Fruit fly (Drosophila melanogaster) whole organism, prepupa: Measurements from ENCODE around the gene CG31638.
A peak's percentile ranks its signal among the peaks of the same experiment; 100 is the strongest.

Source experiments
- Blimp-1 ChIP-seq: fragments of 200-800 bp; sonication (Bioruptor generic); optimal IDR thresholded peaks from 3 replicates; lab custom pipeline; 2017; ENCODE audit warnings: missing biosample characterization, missing genetic modification characterization, mild to moderate bottlenecking, moderate library complexity, missing genetic modification reagents
- CG11762 ChIP-seq: fragments of 200-800 bp; sonication (Bioruptor generic); optimal IDR thresholded peaks from 3 replicates; lab custom pipeline; 2016; ENCODE audit warnings: missing biosample characterization, missing genetic modification characterization; ENCODE audit not compliant: insufficient read depth
- CG11902 ChIP-seq: fragments of 200-800 bp; sonication (Bioruptor generic); optimal IDR thresholded peaks from 3 replicates; lab custom pipeline; 2016; ENCODE audit warnings: missing biosample characterization, missing genetic modification characterization
- CG15336 ChIP-seq: fragments of 200-800 bp; sonication (Bioruptor generic); IDR thresholded peaks from 2 replicates; pipeline ENCODE4 v1.3.6; 2022; ENCODE audit warnings: missing biosample characterization, missing genetic modification characterization
- CG1621 ChIP-seq: fragments of 200-800 bp; sonication (Bioruptor generic); optimal IDR thresholded peaks from 3 replicates; lab custom pipeline; 2018; ENCODE audit warnings: missing biosample characterization, mild to moderate bottlenecking, missing genetic modification characterization
- CG16779 ChIP-seq: fragments of 200-800 bp; sonication (Bioruptor generic); optimal IDR thresholded peaks from 3 replicates; lab custom pipeline; 2017; ENCODE audit warnings: missing biosample characterization, mild to moderate bottlenecking, missing genetic modification characterization
- CG3032 ChIP-seq: fragments of 200-800 bp; optimal IDR thresholded peaks from 2 replicates; lab custom pipeline; 2019; ENCODE audit warnings: missing biosample characterization, mild to moderate bottlenecking, missing genetic modification characterization, moderate library complexity
- CG31627 ChIP-seq: fragments of 200-800 bp; sonication (Bioruptor generic); optimal IDR thresholded peaks from 3 replicates; lab custom pipeline; 2016; ENCODE audit warnings: missing biosample characterization, missing genetic modification characterization
- CG34406 ChIP-seq: fragments of 200-800 bp; sonication (Bioruptor generic); optimal IDR thresholded peaks from 3 replicates; lab custom pipeline; 2016; ENCODE audit warnings: missing biosample characterization, missing genetic modification characterization
- CG3919 ChIP-seq: fragments of 200-800 bp; sonication (Bioruptor generic); optimal IDR thresholded peaks from 3 replicates; lab custom pipeline; 2016; ENCODE audit warnings: missing biosample characterization, missing genetic modification characterization
- CG6163 ChIP-seq: fragments of 200-800 bp; sonication (Bioruptor generic); IDR thresholded peaks from 3 replicates; pipeline ENCODE4 v1.3.6; 2022; ENCODE audit warnings: missing biosample characterization, missing genetic modification characterization
- CG6276 ChIP-seq: fragments of 200-800 bp; sonication (Bioruptor generic); optimal IDR thresholded peaks from 2 replicates; lab custom pipeline; 2017; ENCODE audit warnings: missing biosample characterization, mild to moderate bottlenecking, missing genetic modification characterization
- CG6808 ChIP-seq: fragments of 200-800 bp; sonication (Bioruptor generic); optimal IDR thresholded peaks from 3 replicates; lab custom pipeline; 2017; ENCODE audit warnings: missing biosample characterization, missing genetic modification characterization, mild to moderate bottlenecking, moderate library complexity, missing genetic modification reagents
- CG6854 ChIP-seq: fragments of 200-800 bp; sonication (Bioruptor generic); optimal IDR thresholded peaks from 2 replicates; lab custom pipeline; 2017; ENCODE audit warnings: missing biosample characterization, mild to moderate bottlenecking, missing genetic modification characterization
- CG7368 ChIP-seq: fragments of 200-800 bp; sonication (Bioruptor generic); optimal IDR thresholded peaks from 3 replicates; lab custom pipeline; 2016; ENCODE audit warnings: missing biosample characterization, missing genetic modification characterization
- CG8119 ChIP-seq: fragments of 200-800 bp; sonication (Bioruptor generic); IDR thresholded peaks from 3 replicates; pipeline ENCODE4 v1.3.6; 2022; ENCODE audit warnings: missing biosample characterization, missing genetic modification characterization
- CG8319 ChIP-seq: fragments of 200-800 bp; sonication (Bioruptor generic); optimal IDR thresholded peaks from 3 replicates; lab custom pipeline; 2016; ENCODE audit warnings: missing biosample characterization, missing genetic modification characterization
- CG8632 ChIP-seq: fragments of 200-800 bp; sonication (Bioruptor generic); optimal IDR thresholded peaks from 3 replicates; lab custom pipeline; 2016; ENCODE audit warnings: missing biosample characterization, missing genetic modification characterization
- CG9139 ChIP-seq: fragments of 200-800 bp; sonication (Bioruptor generic); optimal IDR thresholded peaks from 3 replicates; lab custom pipeline; 2017; ENCODE audit warnings: missing biosample characterization, mild to moderate bottlenecking, missing genetic modification characterization
- Eip75B ChIP-seq: fragments of 200-800 bp; sonication (Bioruptor generic); optimal IDR thresholded peaks from 3 replicates; lab custom pipeline; 2016; ENCODE audit warnings: missing biosample characterization, missing genetic modification characterization
- Eip78C ChIP-seq: fragments of 200-800 bp; sonication (Bioruptor generic); peaks from one replicate; lab custom pipeline; 2016; ENCODE audit warnings: missing biosample characterization, missing genetic modification characterization
- Eip93F ChIP-seq: fragments of 200-800 bp; sonication (Bioruptor generic); optimal IDR thresholded peaks from 2 replicates; lab custom pipeline; 2016; ENCODE audit warnings: missing biosample characterization, mild to moderate bottlenecking, missing genetic modification characterization
- Ets21C ChIP-seq: fragments of 200-800 bp; sonication (Bioruptor generic); optimal IDR thresholded peaks from 3 replicates; lab custom pipeline; 2016; ENCODE audit warnings: missing biosample characterization, missing genetic modification characterization
- Ets96B ChIP-seq: fragments of 200-800 bp; optimal IDR thresholded peaks from 2 replicates; lab custom pipeline; 2019; ENCODE audit warnings: missing biosample characterization, mild to moderate bottlenecking, missing genetic modification characterization, moderate library complexity
- Gug ChIP-seq: fragments of 200-800 bp; sonication (Bioruptor generic); IDR thresholded peaks from 2 replicates; pipeline ENCODE4 v1.3.6; 2022; ENCODE audit warnings: missing biosample characterization, missing genetic modification characterization
- Hr38 ChIP-seq: sonication (Bioruptor generic); optimal IDR thresholded peaks from 2 replicates; lab custom pipeline; 2016; ENCODE audit warnings: missing biosample characterization, missing genetic modification characterization
- Hr4 ChIP-seq: fragments of 200-800 bp; sonication (Bioruptor generic); optimal IDR thresholded peaks from 3 replicates; lab custom pipeline; 2016; ENCODE audit warnings: missing biosample characterization, missing genetic modification characterization
- Smox ChIP-seq: fragments of 200-800 bp; sonication (Bioruptor generic); optimal IDR thresholded peaks from 3 replicates; lab custom pipeline; 2016; ENCODE audit warnings: missing biosample characterization, missing genetic modification characterization
- Sox102F ChIP-seq: fragments of 200-800 bp; sonication (Bioruptor generic); optimal IDR thresholded peaks from 2 replicates; lab custom pipeline; 2016; ENCODE audit warnings: missing biosample characterization, mild to moderate bottlenecking, missing genetic modification characterization
- Sox14 ChIP-seq: fragments of 200-800 bp; sonication (Bioruptor generic); optimal IDR thresholded peaks from 3 replicates; lab custom pipeline; 2016; ENCODE audit warnings: missing biosample characterization, missing genetic modification characterization
- Sox15 ChIP-seq: fragments of 200-800 bp; sonication (Bioruptor generic); optimal IDR thresholded peaks from 3 replicates; lab custom pipeline; 2016; ENCODE audit warnings: missing biosample characterization, missing genetic modification characterization
- achi ChIP-seq: fragments of 200-800 bp; sonication (Bioruptor generic); optimal IDR thresholded peaks from 3 replicates; lab custom pipeline; 2016; ENCODE audit warnings: missing biosample characterization, missing genetic modification characterization
- cyc ChIP-seq: fragments of 200-800 bp; sonication (Bioruptor generic); optimal IDR thresholded peaks from 3 replicates; lab custom pipeline; 2016; ENCODE audit warnings: missing biosample characterization, missing genetic modification characterization
- dac ChIP-seq: fragments of 200-800 bp; sonication (Bioruptor generic); optimal IDR thresholded peaks from 2 replicates; lab custom pipeline; 2017; ENCODE audit warnings: missing biosample characterization, mild to moderate bottlenecking, missing genetic modification characterization
- dsx ChIP-seq: fragments of 200-800 bp; optimal IDR thresholded peaks from 3 replicates; lab custom pipeline; 2019; ENCODE audit warnings: missing biosample characterization, mild to moderate bottlenecking, missing genetic modification characterization, moderate library complexity; ENCODE audit not compliant: poor library complexity, severe bottlenecking
- eg ChIP-seq: fragments of 200-800 bp; sonication (Bioruptor generic); IDR thresholded peaks from 3 replicates; pipeline ENCODE4 v1.3.6; 2022; ENCODE audit warnings: missing biosample characterization, missing genetic modification characterization
- esn ChIP-seq: fragments of 200-800 bp; sonication (Bioruptor generic); optimal IDR thresholded peaks from 2 replicates; lab custom pipeline; 2016; ENCODE audit warnings: missing biosample characterization, mild to moderate bottlenecking, missing genetic modification characterization, moderate library complexity
- fd85E ChIP-seq: fragments of 200-800 bp; sonication (Bioruptor generic); optimal IDR thresholded peaks from 3 replicates; lab custom pipeline; 2016; ENCODE audit warnings: missing biosample characterization, missing genetic modification characterization
- lz ChIP-seq: fragments of 200-800 bp; sonication (Bioruptor generic); optimal IDR thresholded peaks from 3 replicates; lab custom pipeline; 2016; ENCODE audit warnings: missing biosample characterization, missing genetic modification characterization
- net ChIP-seq: fragments of 200-800 bp; sonication (Bioruptor generic); optimal IDR thresholded peaks from 3 replicates; lab custom pipeline; 2016; ENCODE audit warnings: missing biosample characterization, missing genetic modification characterization
- pdm3 ChIP-seq: fragments of 200-800 bp; sonication (Bioruptor generic); optimal IDR thresholded peaks from 3 replicates; lab custom pipeline; 2016; ENCODE audit warnings: missing biosample characterization, missing genetic modification characterization
- salr ChIP-seq, 2 experiments: fragments of 200-800 bp; sonication (Bioruptor generic); optimal IDR thresholded peaks; 3 replicates each; lab custom pipeline; 2016 to 2018; ENCODE audit warnings: missing biosample characterization in 2 of 2, missing genetic modification characterization in 2 of 2, mild to moderate bottlenecking in 1 of 2
- ss ChIP-seq, 2 experiments: fragments of 200-800 bp; sonication (Bioruptor generic); optimal IDR thresholded peaks; 2 replicates in 1 of 2; 3 replicates in 1 of 2; lab custom pipeline; 2017 to 2018; ENCODE audit warnings: mild to moderate bottlenecking in 2 of 2, missing biosample characterization in 2 of 2, missing genetic modification characterization in 2 of 2, moderate library complexity in 1 of 2
- topi ChIP-seq: fragments of 200-800 bp; sonication (Bioruptor generic); optimal IDR thresholded peaks from 3 replicates; lab custom pipeline; 2016; ENCODE audit warnings: missing biosample characterization, missing genetic modification characterization
- vri ChIP-seq: fragments of 200-800 bp; sonication (Bioruptor generic); optimal IDR thresholded peaks from 3 replicates; lab custom pipeline; 2016; ENCODE audit warnings: missing biosample characterization, mild to moderate bottlenecking, missing genetic modification characterization

CG31638 gene

dm6 chr2L:6479226-6479906 is 11.5 kb upstream of the CG31638 start (continued):
- TF ChIP-seq eg (GFP tag; lab: Robert Waterston, UW) (peak; percentile 3; the same call in 2 of the 3 replicates), Eip78C (peak; percentile 62), CG1621 (peak; percentile 49), Hr38 (GFP tag; lab: Kevin White, UChicago) (no peak), salr (GFP tag; optimal IDR thresholded peaks at IDR 0.05; lab: Kevin White, UChicago) (no peak), CG6276 (peak; percentile 13), CG8119 (peak; percentile 62), net (GFP tag; lab: Kevin White, UChicago) (no peak), CG15336 (GFP tag; lab: Robert Waterston, UW) (0 out of 2 replicates have a peak, but pooled peaks have one; percentile 43), esn (GFP tag; lab: Kevin White, UChicago) (no peak), Gug (GFP tag; lab: Robert Waterston, UW) (no peak), Eip93F (GFP tag; lab: Kevin White, UChicago) (peak; percentile 37), topi (GFP tag; lab: Kevin White, UChicago) (no peak), CG3919 (GFP tag; lab: Kevin White, UChicago) (peak; percentile 23), dac (GFP tag; lab: Kevin White, UChicago) (no peak), CG11762 (GFP tag; lab: Kevin White, UChicago) (no peak), CG31627 (GFP tag; lab: Kevin White, UChicago) (no peak), ss (GFP tag; optimal IDR thresholded peaks at IDR 0.05; lab: Kevin White, UChicago) (peak; percentile 44 to 59), Sox14 (GFP tag; lab: Kevin White, UChicago) (peak; percentile 2), CG16779 (tag; lab: Kevin White, UChicago) (peak; percentile 30), Hr4 (GFP tag; lab: Kevin White, UChicago) (peak; percentile 36), CG7368 (no peak), achi (peak; percentile 99), Blimp-1 (GFP tag; lab: Kevin White, UChicago) (peak; percentile 34), lz (GFP tag; lab: Kevin White, UChicago) (peak; percentile 21), CG6854 (no peak), cyc (GFP tag; lab: Kevin White, UChicago) (no peak), CG6163 (GFP tag; lab: Robert Waterston, UW) (peak; percentile 25; the same call in 1 of the 3 replicates), fd85E (GFP tag; lab: Kevin White, UChicago) (no peak), dsx (GFP tag; lab: Kevin White, UChicago) (peak; percentile 12), CG9139 (GFP tag; lab: Kevin White, UChicago) (no peak), CG8632 (GFP tag; lab: Kevin White, UChicago) (no peak), vri (GFP tag; lab: Kevin White, UChicago) (peak; percentile 35), CG6808 (GFP tag; lab: Kevin White, UChicago) (peak; percentile 29), Ets96B (tag; lab: Kevin White, UChicago) (peak; percentile 7), pdm3 (GFP tag; lab: Kevin White, UChicago) (peak; percentile 29), Sox15 (GFP tag; lab: Kevin White, UChicago) (no peak)

DNA sequence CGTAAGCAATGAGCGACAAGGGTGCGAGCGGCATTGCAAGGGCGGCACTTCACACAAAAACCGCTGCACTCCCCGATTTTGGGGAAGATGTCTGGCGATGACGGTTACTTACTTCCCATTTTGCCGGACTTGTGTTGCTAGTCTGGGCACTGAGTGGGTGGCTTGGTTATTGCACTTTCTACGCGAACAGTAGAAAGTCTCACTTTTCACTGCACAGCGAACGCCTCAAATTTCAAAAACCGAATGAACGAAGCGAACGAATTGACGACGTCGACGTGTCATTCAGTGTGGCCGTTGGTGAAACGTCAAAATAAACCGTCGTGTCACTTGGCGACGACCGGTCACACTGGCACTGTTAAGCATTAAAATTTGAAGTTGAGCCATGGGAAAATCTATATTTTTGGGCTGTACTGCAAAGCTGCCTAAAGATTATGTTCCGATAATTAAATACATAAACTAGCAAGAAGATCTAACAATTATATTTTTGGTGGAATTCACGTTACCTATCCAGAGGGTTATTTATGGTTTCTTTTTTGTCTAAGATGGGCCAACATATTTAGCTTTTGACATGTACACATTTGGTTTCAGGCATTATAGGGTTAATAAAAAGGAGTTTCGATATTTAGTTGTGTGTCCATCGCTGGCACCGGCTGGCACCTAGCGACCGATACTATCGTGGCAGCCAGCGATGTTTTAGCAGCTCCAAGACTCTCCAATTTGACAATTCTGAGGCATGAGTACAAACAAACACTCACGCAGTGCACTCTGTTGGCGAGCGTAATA is 10.5 kb upstream of the CG31638 start, which contains the start of the genes Sec61alpha and Daxx:
Gene Sec61alpha, minus strand, starts transcription at position 364 of the 783 bp plus-strand sequence.
Gene Daxx, plus strand, starts transcription at position 718 of the 783 bp plus-strand sequence.
- TF ChIP-seq Eip78C (peak; percentile 90), Hr4 (GFP tag; lab: Kevin White, UChicago) (no peak), CG9139 (GFP tag; lab: Kevin White, UChicago) (peak; percentile 1), Ets96B (tag; lab: Kevin White, UChicago) (peak; percentile 58), CG6854 (peak; percentile 66), CG6163 (GFP tag; lab: Robert Waterston, UW) (peak; percentile 70), CG3032 (peak; percentile 79), Eip75B (peak; percentile 80), Sox14 (GFP tag; lab: Kevin White, UChicago) (peak; percentile 84), topi (GFP tag; lab: Kevin White, UChicago) (peak; percentile 81), CG8319 (peak; percentile 59), dac (GFP tag; lab: Kevin White, UChicago) (peak; percentile 60), Sox102F (GFP tag; lab: Kevin White, UChicago) (peak; percentile 79), Sox15 (GFP tag; lab: Kevin White, UChicago) (peak; percentile 81), CG8632 (GFP tag; lab: Kevin White, UChicago) (peak; percentile 63), Gug (GFP tag; lab: Robert Waterston, UW) (peak; percentile 73), salr (GFP tag; optimal IDR thresholded peaks at IDR 0.05; lab: Kevin White, UChicago) (peak; percentile 56 to 78), Blimp-1 (GFP tag; lab: Kevin White, UChicago) (no peak), Smox (peak; percentile 79), CG34406 (peak; percentile 64), net (GFP tag; lab: Kevin White, UChicago) (peak; percentile 64), fd85E (GFP tag; lab: Kevin White, UChicago) (peak; percentile 62), Ets21C (GFP tag; lab: Kevin White, UChicago) (peak; percentile 85), CG11902 (peak; percentile 78)
